Worm (Caenorhabditis elegans) whole organism, mixed stage, embryonic: ENCODE measurements around the gene sre-49.

Experiments used
- lin-13 ChIP-seq: fragments of 150-350 bp; optimal IDR thresholded peaks from 2 replicates; lab custom pipeline; 2014; ENCODE audit warnings: missing biosample characterization, missing genetic modification characterization
- nhr-28 ChIP-seq: fragments of 150-350 bp; optimal IDR thresholded peaks from 2 replicates; lab custom pipeline; 2014; ENCODE audit warnings: missing biosample characterization, missing genetic modification characterization
- snpc-4 ChIP-seq: fragments of 150-350 bp; optimal IDR thresholded peaks from 2 replicates; lab custom pipeline; 2014; ENCODE audit warnings: missing biosample characterization, missing genetic modification characterization
- sptf-1 ChIP-seq: sonication (generic microtip); optimal IDR thresholded peaks from 2 replicates; lab custom pipeline; 2017; ENCODE audit warnings: mild to moderate bottlenecking, missing genetic modification characterization, moderate library complexity, missing compliant biosample characterization

ce11 chrII:12332624-12333023 is 14.0 kb downstream of the sre-49 start, which contains the start of gene sre-54:
- TF ChIP-seq lin-13 (tag; lab: Kevin White, UChicago) (no peak), sptf-1 (tag; lab: Kevin White, UChicago) (no peak), snpc-4 (no peak), nhr-28 (tag; lab: Kevin White, UChicago) (no peak)
